Worm (Caenorhabditis elegans) whole organism, late embryonic: ENCODE measurements around the gene F42C5.9.

Source experiments
- C38D4.7 ChIP-seq: fragments of 200-800 bp; sonication (Bioruptor generic); optimal IDR thresholded peaks from 2 replicates; lab custom pipeline; 2018; ENCODE audit warnings: mild to moderate bottlenecking, missing genetic modification characterization, moderate library complexity, missing compliant biosample characterization
- ama-1 ChIP-seq: fragments of 150-350 bp; optimal IDR thresholded peaks from 2 replicates; lab custom pipeline; 2014
- ceh-24 ChIP-seq: sonication (generic microtip); optimal IDR thresholded peaks from 2 replicates; lab custom pipeline; 2016; ENCODE audit warnings: mild to moderate bottlenecking, missing genetic modification characterization, missing compliant biosample characterization
- dve-1 ChIP-seq: sonication (generic microtip); optimal IDR thresholded peaks from 2 replicates; lab custom pipeline; 2017; ENCODE audit warnings: antibody characterized with exemption, mild to moderate bottlenecking, missing genetic modification characterization, missing compliant biosample characterization
- fkh-10 ChIP-seq: fragments of 150-350 bp; optimal IDR thresholded peaks from 2 replicates; lab custom pipeline; 2014; ENCODE audit warnings: missing biosample characterization, missing genetic modification reagents, missing genetic modification characterization
- lin-11 ChIP-seq: fragments of 200-800 bp; sonication (Bioruptor generic); optimal IDR thresholded peaks from 2 replicates; lab custom pipeline; 2018; ENCODE audit warnings: mild to moderate bottlenecking, missing genetic modification characterization, missing compliant biosample characterization
- nfya-1 ChIP-seq: sonication (generic microtip); optimal IDR thresholded peaks from 2 replicates; lab custom pipeline; 2017; ENCODE audit warnings: missing genetic modification characterization, mild to moderate bottlenecking, missing compliant biosample characterization, antibody characterized with exemption, moderate library complexity
- pag-3 ChIP-seq: sonication (generic microtip); optimal IDR thresholded peaks from 2 replicates; lab custom pipeline; 2016; ENCODE audit warnings: missing compliant biosample characterization, missing genetic modification characterization, borderline replicate concordance
- pha-4 ChIP-seq: fragments of 150-350 bp; optimal IDR thresholded peaks from 2 replicates; lab custom pipeline; 2018; ENCODE audit warnings: missing biosample characterization, missing genetic modification reagents, missing genetic modification characterization
- pqm-1 ChIP-seq: sonication (generic microtip); optimal IDR thresholded peaks from 2 replicates; lab custom pipeline; 2016; ENCODE audit warnings: missing genetic modification characterization, missing compliant biosample characterization
- pros-1 ChIP-seq: fragments of 150-350 bp; optimal IDR thresholded peaks from 2 replicates; lab custom pipeline; 2014; ENCODE audit warnings: missing biosample characterization, missing genetic modification reagents, missing genetic modification characterization

- TF ChIP-seq fkh-10 (GFP tag; lab: Kevin White, UChicago): no peak
- no peak for TF ChIP-seq lin-11 (tag; lab: Kevin White, UChicago)
- no peak for TF ChIP-seq C38D4.7 (GFP tag; lab: Kevin White, UChicago)
- TF ChIP-seq pha-4 (tag; lab: Kevin White, UChicago): no peak
- TF ChIP-seq ceh-24 (tag; lab: Kevin White, UChicago): no peak
- no peak for TF ChIP-seq dve-1 (tag; lab: Kevin White, UChicago)
- TF ChIP-seq pag-3 (tag; lab: Kevin White, UChicago): no peak
- no peak for TF ChIP-seq pros-1 (tag; lab: Kevin White, UChicago)
- TF ChIP-seq ama-1 (lab: Kevin White, UChicago): no peak
- TF ChIP-seq nfya-1 (tag; lab: Kevin White, UChicago): no peak
- no peak for TF ChIP-seq pqm-1
Measured at ce11 chrIV:7326613-7327149, 9.8 kb upstream of the F42C5.9 start, which contains the start of gene ifo-1.
